Fruit fly (Drosophila melanogaster) whole organism, pupa: ENCODE data around the gene SMC5.

Source experiments
- CG12605 ChIP-seq: fragments of 200-800 bp; sonication (Bioruptor generic); IDR thresholded peaks from 2 replicates; pipeline ENCODE4 v1.3.6; 2022; ENCODE audit warnings: missing biosample characterization, missing genetic modification characterization
- CG15710 ChIP-seq: fragments of 200-800 bp; sonication (Bioruptor generic); optimal IDR thresholded peaks from 2 replicates; lab custom pipeline; 2018; ENCODE audit warnings: missing biosample characterization, mild to moderate bottlenecking, missing genetic modification characterization, moderate library complexity
- CG17806 ChIP-seq: fragments of 200-800 bp; sonication (Bioruptor generic); optimal IDR thresholded peaks from 2 replicates; lab custom pipeline; 2018; ENCODE audit warnings: missing biosample characterization, mild to moderate bottlenecking, missing genetic modification characterization, moderate library complexity
- CG32121 ChIP-seq: fragments of 200-800 bp; sonication (Bioruptor generic); IDR thresholded peaks from 2 replicates; pipeline ENCODE4 v1.3.6; 2022; ENCODE audit warnings: missing biosample characterization, missing genetic modification characterization
- CG34367 ChIP-seq: fragments of 200-800 bp; sonication (Bioruptor generic); optimal IDR thresholded peaks from 2 replicates; lab custom pipeline; 2018; ENCODE audit warnings: missing biosample characterization, mild to moderate bottlenecking, missing genetic modification characterization
- EcR ChIP-seq: fragments of 200-800 bp; sonication (Bioruptor generic); optimal IDR thresholded peaks from 3 replicates; lab custom pipeline; 2019; ENCODE audit warnings: missing biosample characterization, missing genetic modification characterization, mild to moderate bottlenecking, moderate library complexity, missing genetic modification reagents
- Pif1A ChIP-seq: fragments of 200-800 bp; sonication (Bioruptor generic); optimal IDR thresholded peaks from 3 replicates; lab custom pipeline; 2016; ENCODE audit warnings: missing biosample characterization, missing genetic modification characterization
- Snoo ChIP-seq: fragments of 200-800 bp; sonication (Bioruptor generic); optimal IDR thresholded peaks from 3 replicates; lab custom pipeline; 2017; ENCODE audit warnings: missing biosample characterization, mild to moderate bottlenecking, missing genetic modification characterization, inconsistent platforms
- gl ChIP-seq: fragments of 200-800 bp; sonication (Bioruptor generic); optimal IDR thresholded peaks from 2 replicates; lab custom pipeline; 2018; ENCODE audit warnings: missing biosample characterization, mild to moderate bottlenecking, missing genetic modification characterization

- TF ChIP-seq CG15710 (tag; lab: Kevin White, UChicago): peak; percentile 36
- TF ChIP-seq gl (tag; lab: Kevin White, UChicago): no peak
- TF ChIP-seq CG12605 (GFP tag; lab: Robert Waterston, UW): no peak
- no peak for TF ChIP-seq Pif1A
- peak; percentile 51 for TF ChIP-seq CG17806 (tag; lab: Kevin White, UChicago)
- peak; percentile 22 for TF ChIP-seq CG34367
- no peak for TF ChIP-seq Snoo (tag; lab: Kevin White, UChicago)
- no peak for TF ChIP-seq CG32121
- no peak for TF ChIP-seq EcR (GFP tag; lab: Kevin White, UChicago)
Measured at dm6 chr3L:21602275-21602674, 33.3 kb downstream of the SMC5 start.
